Fruit fly (Drosophila melanogaster): ENCODE measurements around the gene Gr22d.

Gene Gr22d

dm6 chr2L:1794817-1795216 is 4.7 kb upstream of the Gr22d start, which contains the start of gene Gr22a:
Gene Gr22a (minus strand): TSS chr2L:1794917.
- TF ChIP-seq jumu (GFP tag; optimal IDR thresholded peaks at IDR 0.05) (no peak), sna (GFP tag; IDR thresholded peaks at IDR 0.05; ENCODE audit: partially characterized antibody) (no peak), CG7987 (GFP tag; optimal IDR thresholded peaks at IDR 0.05) (no peak), CG7786 (GFP tag; optimal IDR thresholded peaks at IDR 0.05) (no peak), CG18764 (GFP tag; optimal IDR thresholded peaks at IDR 0.05) (no peak), Dref (GFP tag; IDR thresholded peaks at IDR 0.05) (no peak), B-H1 (GFP tag; IDR thresholded peaks at IDR 0.05) (no peak), yki (optimal IDR thresholded peaks at IDR 0.05) (no peak), oc (tag; optimal IDR thresholded peaks at IDR 0.05) (no peak)

- no peak for TF ChIP-seq so (GFP tag; IDR thresholded peaks at IDR 0.05)
These were observed 3.0 kb upstream of the Gr22d start, which contains the start of gene Gr22b for dm6 chr2L:1793168-1793567. Gene Gr22b (minus strand): TSS chr2L:1793268.

- no peak for TF ChIP-seq ap (GFP tag; IDR thresholded peaks at IDR 0.05)
- no peak for TF ChIP-seq Sry-β (GFP tag; optimal IDR thresholded peaks at IDR 0.05)
- no peak for TF ChIP-seq vvl (GFP tag; IDR thresholded peaks at IDR 0.05)
- no peak for TF ChIP-seq abd-A (tag; optimal IDR thresholded peaks at IDR 0.05)
- TF ChIP-seq NC2β (GFP tag; optimal IDR thresholded peaks at IDR 0.05) = no peak
- no peak for TF ChIP-seq tin (GFP tag; optimal IDR thresholded peaks at IDR 0.05)
- no peak for TF ChIP-seq NfI (GFP tag; optimal IDR thresholded peaks at IDR 0.05)
- no peak for TF ChIP-seq amos (GFP tag; IDR thresholded peaks at IDR 0.05; ENCODE audit: partially characterized antibody)
- TF ChIP-seq Hmr (GFP tag; optimal IDR thresholded peaks at IDR 0.05) = no peak
- TF ChIP-seq wdn (GFP tag; IDR thresholded peaks at IDR 0.05) = no peak
- no peak for TF ChIP-seq HmgZ (tag; optimal IDR thresholded peaks at IDR 0.05)
- no peak for TF ChIP-seq CG10366 (GFP tag; IDR thresholded peaks at IDR 0.05)
- TF ChIP-seq CG11723 (GFP tag; optimal IDR thresholded peaks at IDR 0.05) = no peak
- TF ChIP-seq Lpt (GFP tag; optimal IDR thresholded peaks at IDR 0.05) = no peak
These were observed 1.6 kb upstream of the Gr22d start, which contains the start of gene Gr22c for dm6 chr2L:1791723-1792122. Gene Gr22c (minus strand): TSS chr2L:1791823.

- TF ChIP-seq vvl (GFP tag; IDR thresholded peaks at IDR 0.05) (no peak), CG18599 (GFP tag; optimal IDR thresholded peaks at IDR 0.05) (peak; percentile 41), mirr (GFP tag; optimal IDR thresholded peaks at IDR 0.05) (peak; percentile 23), lab (GFP tag; optimal IDR thresholded peaks at IDR 0.05) (peak; percentile 19), dmrt11E (tag; optimal IDR thresholded peaks at IDR 0.05) (no peak), Hey (tag; optimal IDR thresholded peaks at IDR 0.05) (peak; percentile 81), ro (GFP tag; IDR thresholded peaks at IDR 0.05) (no peak), ara (GFP tag; IDR thresholded peaks at IDR 0.05) (no peak), onecut (GFP tag; IDR thresholded peaks at IDR 0.05) (peak; percentile 44), Meics (GFP tag; optimal IDR thresholded peaks at IDR 0.05) (no peak), CG30403 (GFP tag; optimal IDR thresholded peaks at IDR 0.05) (no peak), fd102C (GFP tag; optimal IDR thresholded peaks at IDR 0.05) (no peak), ken (GFP tag; IDR thresholded peaks at IDR 0.05) (no peak), gce (GFP tag; IDR thresholded peaks at IDR 0.05) (no peak), nerfin-1 (tag; optimal IDR thresholded peaks at IDR 0.05) (peak; percentile 54), zfh1 (GFP tag; IDR thresholded peaks at IDR 0.05) (no peak), abd-A (tag; optimal IDR thresholded peaks at IDR 0.05) (peak; percentile 76)
These were observed 2.2 kb downstream of the Gr22d start for dm6 chr2L:1787929-1788328.

Measured in whole organism, embryonic.